Worm (Caenorhabditis elegans): ENCODE results near the gene C02B8.3.

The C02B8.3 gene

DNA sequence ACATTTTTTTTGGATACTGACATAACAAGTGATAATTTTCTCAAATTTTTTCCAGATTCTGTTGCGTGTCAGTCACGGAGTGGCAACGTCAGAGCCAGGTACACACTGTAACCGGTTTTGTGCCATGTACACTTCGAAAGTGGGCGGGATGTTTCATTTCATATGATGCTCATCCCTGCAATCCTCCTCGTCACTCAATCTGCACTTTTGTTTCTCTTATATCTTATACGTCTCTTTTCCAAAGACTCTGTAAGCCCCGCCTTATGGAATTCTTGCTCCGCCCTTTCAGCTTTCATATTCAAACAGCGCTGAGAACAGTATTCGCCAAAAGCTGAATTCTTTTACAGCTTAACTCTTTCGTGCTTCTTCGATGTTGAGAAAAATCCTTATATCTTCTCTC is at the start of gene C02B8.3:
C02B8.3 (plus strand) TSS at position 301 of the 400 bp plus-strand sequence.
- no peak for TF ChIP-seq T22C8.4 (GFP tag; IDR thresholded peaks at IDR 0.05)
- TF ChIP-seq ztf-23 (GFP tag; IDR thresholded peaks at IDR 0.05) = no peak
- TF ChIP-seq ref-1 (GFP tag; conservative IDR thresholded peaks at IDR 0.05) = no peak
- no peak for TF ChIP-seq klf-2 (GFP tag; conservative IDR thresholded peaks at IDR 0.05)
- no peak for TF ChIP-seq ztf-29 (GFP tag; IDR thresholded peaks at IDR 0.05)
- TF ChIP-seq flt-1 (GFP tag; IDR thresholded peaks at IDR 0.05) = no peak
- TF ChIP-seq cog-1 (tag; optimal IDR thresholded peaks at IDR 0.05) = no peak
- TF ChIP-seq med-1 (GFP tag; optimal IDR thresholded peaks at IDR 0.05; ENCODE audit: insufficient read depth) = no peak
- TF ChIP-seq tab-1 (GFP tag; IDR thresholded peaks at IDR 0.05) = no peak

DNA sequence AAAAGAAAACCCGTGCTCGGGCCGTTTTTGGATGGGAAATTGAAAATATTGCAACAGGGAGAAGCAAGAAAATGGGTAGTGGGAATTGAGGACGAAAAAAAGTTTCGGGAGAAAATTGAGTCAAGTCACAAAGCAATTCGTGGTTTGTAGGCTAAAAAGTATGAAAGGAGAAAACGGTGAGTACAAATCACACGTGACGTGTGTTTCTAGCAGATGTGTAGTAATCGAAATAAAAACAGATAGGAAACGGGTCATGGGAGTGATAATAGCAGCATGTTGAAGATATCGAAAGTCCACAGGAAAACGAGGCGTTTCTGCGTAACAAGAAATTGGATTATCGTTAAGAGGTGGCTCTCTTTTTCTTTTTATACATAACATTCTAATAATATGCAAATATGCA is 49.3 kb upstream of the C02B8.3 start:
- TF ChIP-seq med-1 (GFP tag; optimal IDR thresholded peaks at IDR 0.05; ENCODE audit: insufficient read depth) (no peak), ztf-23 (GFP tag; IDR thresholded peaks at IDR 0.05) (no peak), cog-1 (tag; optimal IDR thresholded peaks at IDR 0.05) (no peak), klf-2 (GFP tag; conservative IDR thresholded peaks at IDR 0.05) (no peak), ref-1 (GFP tag; conservative IDR thresholded peaks at IDR 0.05) (no peak), ztf-29 (GFP tag; IDR thresholded peaks at IDR 0.05) (no peak), tab-1 (GFP tag; IDR thresholded peaks at IDR 0.05) (no peak), T22C8.4 (GFP tag; IDR thresholded peaks at IDR 0.05) (no peak), flt-1 (GFP tag; IDR thresholded peaks at IDR 0.05) (no peak)

DNA sequence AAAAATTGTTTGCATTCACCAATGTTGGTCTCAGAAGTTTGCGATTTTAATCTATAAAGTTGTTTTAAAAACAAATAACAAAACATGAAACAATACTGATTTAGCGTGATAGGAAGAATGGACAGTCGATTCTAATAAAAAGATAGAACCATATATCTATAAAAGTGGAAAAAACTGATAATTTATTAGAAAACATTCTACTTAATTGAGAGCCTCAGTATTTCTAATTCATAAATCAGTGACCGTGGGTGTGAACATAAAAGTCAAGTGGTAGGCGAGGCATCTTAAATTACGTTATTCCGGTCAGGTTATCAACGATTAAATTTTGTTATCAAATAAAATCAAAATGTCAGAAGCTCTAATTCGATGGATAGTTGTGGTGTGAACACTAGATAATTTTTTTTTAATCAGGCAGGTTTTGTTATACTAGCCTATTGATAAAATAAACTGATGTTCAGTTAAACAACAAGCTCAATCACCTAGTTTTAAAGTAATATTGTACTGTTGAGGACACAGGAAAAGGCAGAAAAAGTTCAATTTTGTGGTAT is 40.4 kb upstream of the C02B8.3 start, which contains the start of gene catp-5:
catp-5 (minus strand) TSS at position 51 of the 548 bp plus-strand sequence.
- TF ChIP-seq med-1 (GFP tag; optimal IDR thresholded peaks at IDR 0.05; ENCODE audit: insufficient read depth) (no peak), klf-2 (GFP tag; conservative IDR thresholded peaks at IDR 0.05) (no peak)

DNA sequence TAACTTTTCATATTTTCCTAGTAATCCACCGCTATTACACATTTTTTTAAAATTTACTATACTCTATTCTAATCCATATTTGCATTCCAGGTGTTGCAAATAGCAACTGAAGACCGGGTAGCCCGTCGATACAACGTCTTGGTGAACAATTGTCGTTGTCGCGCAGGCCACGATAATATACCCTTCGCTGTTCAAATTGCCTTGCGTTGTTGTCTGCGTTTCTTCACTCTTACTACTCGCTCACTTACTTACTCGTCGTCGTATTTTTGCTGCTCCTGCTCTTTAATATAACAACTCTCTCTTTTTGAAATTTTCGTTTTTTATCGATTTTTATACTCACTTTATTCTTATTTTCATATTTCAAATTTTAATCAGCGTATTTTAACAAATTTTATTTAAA is 35.3 kb upstream of the C02B8.3 start, which contains the start of gene K07E3.2:
K07E3.2 (plus strand) TSS at position 400 of the 400 bp plus-strand sequence.
- TF ChIP-seq flt-1 (GFP tag; IDR thresholded peaks at IDR 0.05) = no peak

DNA sequence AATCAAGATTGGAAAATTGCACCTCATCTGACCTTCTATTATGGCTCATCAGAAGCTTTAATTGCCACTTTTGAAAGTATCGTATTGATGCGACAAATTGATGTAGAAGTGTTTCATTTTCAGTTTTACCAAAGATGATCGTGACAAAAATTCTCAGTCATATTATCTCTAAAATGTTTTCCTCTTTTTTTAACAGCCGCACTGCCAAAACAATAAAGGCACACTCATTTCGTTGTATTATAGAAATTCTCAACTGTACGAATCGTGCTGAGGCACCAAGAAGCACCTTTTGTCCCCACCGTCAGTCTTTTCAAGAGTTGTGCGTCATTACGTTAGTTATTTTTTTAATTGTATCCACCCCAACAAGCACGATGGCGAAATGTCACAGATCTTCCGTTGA is 31.3 kb upstream of the C02B8.3 start, which contains the start of gene K07E3.9:
K07E3.9 (plus strand) TSS at position 301 of the 400 bp plus-strand sequence.
- TF ChIP-seq med-1 (GFP tag; optimal IDR thresholded peaks at IDR 0.05; ENCODE audit: insufficient read depth) (no peak), flt-1 (GFP tag; IDR thresholded peaks at IDR 0.05) (no peak), cog-1 (tag; optimal IDR thresholded peaks at IDR 0.05) (no peak), ref-1 (GFP tag; conservative IDR thresholded peaks at IDR 0.05) (no peak), ztf-29 (GFP tag; IDR thresholded peaks at IDR 0.05) (no peak), tab-1 (GFP tag; IDR thresholded peaks at IDR 0.05) (no peak)

DNA sequence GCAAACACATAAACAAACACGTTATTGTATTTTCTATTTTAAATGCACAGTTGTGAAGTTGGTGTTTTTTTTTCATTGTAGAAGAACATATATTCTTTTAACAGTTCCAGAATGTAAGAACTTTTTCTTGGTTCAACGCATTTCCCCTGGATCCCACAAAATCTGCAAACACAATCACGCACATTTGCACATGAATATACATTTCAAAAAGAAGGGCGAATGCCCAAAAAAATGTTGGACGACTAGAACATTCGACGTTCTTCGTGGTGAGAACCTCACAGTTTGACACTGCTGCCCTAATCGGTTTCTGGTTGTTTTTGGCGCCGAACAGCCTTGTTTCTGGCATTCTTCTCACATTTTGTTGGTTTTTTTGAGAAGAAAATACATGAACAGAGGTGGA is 29.7 kb upstream of the C02B8.3 start:
- TF ChIP-seq klf-2 (GFP tag; conservative IDR thresholded peaks at IDR 0.05) = no peak
- no peak for TF ChIP-seq cog-1 (tag; optimal IDR thresholded peaks at IDR 0.05)
- no peak for TF ChIP-seq flt-1 (GFP tag; IDR thresholded peaks at IDR 0.05)
- no peak for TF ChIP-seq ref-1 (GFP tag; conservative IDR thresholded peaks at IDR 0.05)
- TF ChIP-seq ztf-29 (GFP tag; IDR thresholded peaks at IDR 0.05) = no peak
- no peak for TF ChIP-seq ztf-23 (GFP tag; IDR thresholded peaks at IDR 0.05)
- no peak for TF ChIP-seq med-1 (GFP tag; optimal IDR thresholded peaks at IDR 0.05; ENCODE audit: insufficient read depth)

DNA sequence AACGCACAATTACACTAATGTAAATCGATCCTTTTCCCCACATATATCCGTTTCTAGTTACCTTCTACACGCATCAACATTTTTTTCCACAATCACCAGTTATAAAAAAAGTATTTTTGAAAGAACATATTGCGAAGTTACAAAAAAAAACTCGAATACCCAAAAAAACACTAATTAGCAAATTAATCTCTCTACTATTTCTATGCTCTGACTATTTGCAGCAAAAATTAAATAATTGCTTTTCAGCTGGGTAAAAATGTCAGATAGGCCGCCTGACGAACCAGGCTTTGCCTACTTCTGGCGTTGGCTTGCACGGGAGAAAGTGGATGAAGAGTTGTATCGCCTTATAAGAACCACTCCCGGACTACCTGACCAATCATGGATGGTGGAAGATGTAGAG is 29.1 kb upstream of the C02B8.3 start, which contains the start of gene K07E3.1:
K07E3.1 (plus strand) TSS at position 247 of the 400 bp plus-strand sequence.
- no peak for TF ChIP-seq tab-1 (GFP tag; IDR thresholded peaks at IDR 0.05)

DNA sequence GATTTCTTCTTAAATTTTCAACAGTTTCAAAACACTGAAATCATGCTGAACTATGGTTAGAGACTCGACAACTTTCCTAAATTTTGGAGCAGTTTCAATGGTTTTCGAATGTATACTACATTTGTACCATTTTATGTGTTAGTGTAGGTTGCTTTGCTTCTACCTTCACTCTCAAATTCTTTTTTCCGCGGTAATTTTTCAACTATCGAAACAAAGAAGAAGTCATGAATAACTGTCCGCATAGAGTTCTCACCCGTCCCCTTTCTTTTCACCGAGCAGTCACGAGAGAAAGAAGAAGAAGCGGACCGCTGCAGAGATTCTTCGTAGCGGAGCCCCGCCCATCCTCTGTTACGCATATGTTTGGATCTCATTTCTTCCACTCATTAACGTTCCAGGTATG is 23.1 kb upstream of the C02B8.3 start, which contains the start of gene hlh-8:
hlh-8 (plus strand) TSS at position 301 of the 400 bp plus-strand sequence.
- TF ChIP-seq ztf-29 (GFP tag; IDR thresholded peaks at IDR 0.05) (no peak), tab-1 (GFP tag; IDR thresholded peaks at IDR 0.05) (no peak)

DNA sequence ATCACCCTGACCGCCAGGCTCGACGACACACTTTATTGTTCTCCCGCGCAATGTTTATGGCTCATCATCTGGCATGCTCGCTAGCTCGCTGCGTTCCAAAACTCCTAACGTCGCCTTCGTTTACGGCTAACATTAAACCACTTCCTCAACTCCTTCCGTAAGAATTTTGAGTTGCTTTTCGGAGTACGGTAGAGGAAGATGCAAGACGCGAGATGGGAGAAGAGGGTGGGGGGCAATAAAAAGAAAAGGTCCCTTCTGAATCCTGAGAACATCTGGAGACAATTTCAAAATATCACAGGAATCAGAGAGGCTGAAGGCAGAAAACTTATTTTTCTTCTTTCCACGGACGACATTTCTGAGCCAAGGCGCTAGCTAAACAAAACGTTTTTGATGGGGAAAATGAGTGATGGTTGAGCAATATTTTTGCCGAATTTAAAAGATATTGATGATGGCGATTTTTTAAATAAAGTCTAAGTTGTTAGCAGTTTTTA is 21.4 kb upstream of the C02B8.3 start:
- TF ChIP-seq flt-1 (GFP tag; IDR thresholded peaks at IDR 0.05) (no peak), ztf-29 (GFP tag; IDR thresholded peaks at IDR 0.05) (no peak), ztf-23 (GFP tag; IDR thresholded peaks at IDR 0.05) (no peak), ref-1 (GFP tag; conservative IDR thresholded peaks at IDR 0.05) (no peak), klf-2 (GFP tag; conservative IDR thresholded peaks at IDR 0.05) (no peak), med-1 (GFP tag; optimal IDR thresholded peaks at IDR 0.05; ENCODE audit: insufficient read depth) (no peak), cog-1 (tag; optimal IDR thresholded peaks at IDR 0.05) (no peak)

DNA sequence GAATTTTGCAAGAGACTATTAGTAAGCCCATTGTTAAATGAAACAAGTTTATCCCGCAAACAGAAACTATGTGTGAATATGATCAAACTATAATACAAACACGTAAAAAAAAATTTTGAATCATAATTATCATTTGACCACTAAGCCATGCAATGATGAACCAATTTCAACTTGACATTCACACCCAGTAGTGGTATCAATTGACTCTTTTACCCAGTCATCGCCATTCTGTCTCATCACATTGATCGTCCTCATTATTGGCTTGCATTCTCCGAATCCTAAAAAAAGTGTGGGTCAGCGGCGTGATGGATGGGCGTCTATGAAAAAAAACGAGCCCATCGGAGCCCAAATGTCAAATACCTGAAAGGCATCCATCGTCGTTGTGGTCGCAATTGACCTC is 19.0 kb upstream of the C02B8.3 start:
- TF ChIP-seq ztf-23 (GFP tag; IDR thresholded peaks at IDR 0.05) = no peak
- no peak for TF ChIP-seq T22C8.4 (GFP tag; IDR thresholded peaks at IDR 0.05)
- TF ChIP-seq med-1 (GFP tag; optimal IDR thresholded peaks at IDR 0.05; ENCODE audit: insufficient read depth) = no peak
- TF ChIP-seq cog-1 (tag; optimal IDR thresholded peaks at IDR 0.05) = no peak
- TF ChIP-seq flt-1 (GFP tag; IDR thresholded peaks at IDR 0.05) = no peak
- no peak for TF ChIP-seq klf-2 (GFP tag; conservative IDR thresholded peaks at IDR 0.05)
- TF ChIP-seq ref-1 (GFP tag; conservative IDR thresholded peaks at IDR 0.05) = no peak
- no peak for TF ChIP-seq tab-1 (GFP tag; IDR thresholded peaks at IDR 0.05)
- TF ChIP-seq ztf-29 (GFP tag; IDR thresholded peaks at IDR 0.05) = no peak

DNA sequence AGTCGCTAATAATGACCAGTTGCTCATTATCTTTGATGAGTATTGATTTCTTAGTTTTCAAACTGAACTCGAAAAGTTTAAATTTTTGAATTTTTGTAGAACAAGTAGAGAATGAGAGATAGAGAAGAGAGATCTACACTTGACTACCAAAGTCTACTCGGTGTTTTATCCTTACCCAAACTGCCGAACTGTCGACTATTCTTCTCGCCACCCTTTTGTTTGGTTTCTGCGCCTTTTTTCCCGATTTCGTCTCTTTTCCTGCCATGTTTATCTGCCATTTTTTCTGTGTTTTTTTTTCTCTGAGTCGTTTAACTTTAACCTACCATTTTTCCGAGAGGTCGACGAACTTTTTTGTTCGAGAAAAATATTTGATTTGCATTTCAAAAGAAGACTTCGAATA is 16.1 kb upstream of the C02B8.3 start, which contains the start of gene C02B8.12:
C02B8.12 (minus strand) TSS at position 175 of the 400 bp plus-strand sequence.
- TF ChIP-seq ref-1 (GFP tag; conservative IDR thresholded peaks at IDR 0.05) (no peak), klf-2 (GFP tag; conservative IDR thresholded peaks at IDR 0.05) (no peak), med-1 (GFP tag; optimal IDR thresholded peaks at IDR 0.05; ENCODE audit: insufficient read depth) (no peak), flt-1 (GFP tag; IDR thresholded peaks at IDR 0.05) (no peak), ztf-29 (GFP tag; IDR thresholded peaks at IDR 0.05) (no peak), T22C8.4 (GFP tag; IDR thresholded peaks at IDR 0.05) (no peak), tab-1 (GFP tag; IDR thresholded peaks at IDR 0.05) (no peak), ztf-23 (GFP tag; IDR thresholded peaks at IDR 0.05) (no peak), cog-1 (tag; optimal IDR thresholded peaks at IDR 0.05) (no peak)
